Worm (Caenorhabditis elegans) whole organism, midembryonic: ENCODE data around the gene dnj-9.

Experiments
- T22C8.4 ChIP-seq: fragments of 200-800 bp; sonication (Bioruptor generic); IDR thresholded peaks from 2 replicates; pipeline ENCODE4 v1.3.6; 2022; ENCODE audit warnings: missing genetic modification characterization, missing compliant biosample characterization
- cog-1 ChIP-seq: sonication (generic microtip); optimal IDR thresholded peaks from 2 replicates; lab custom pipeline; 2016; ENCODE audit warnings: missing genetic modification characterization, missing compliant biosample characterization
- ref-1 ChIP-seq: fragments of 200-800 bp; sonication (Bioruptor generic); conservative IDR thresholded peaks from 2 replicates; pipeline ENCODE4 v1.3.6; 2022; ENCODE audit warnings: missing genetic modification reagents, missing genetic modification characterization, missing compliant biosample characterization
- tab-1 ChIP-seq: fragments of 200-800 bp; sonication (Bioruptor generic); IDR thresholded peaks from 2 replicates; pipeline ENCODE4 v1.3.6; 2022; ENCODE audit warnings: missing genetic modification characterization, missing compliant biosample characterization
- ztf-23 ChIP-seq: fragments of 200-800 bp; sonication (Bioruptor generic); IDR thresholded peaks from 2 replicates; pipeline ENCODE4 v1.3.6; 2022; ENCODE audit warnings: missing genetic modification reagents, missing genetic modification characterization, missing compliant biosample characterization
- ztf-29 ChIP-seq: fragments of 200-800 bp; sonication (Bioruptor generic); IDR thresholded peaks from 2 replicates; pipeline ENCODE4 v1.3.6; 2022; ENCODE audit warnings: missing genetic modification reagents, missing genetic modification characterization, missing compliant biosample characterization

DNA sequence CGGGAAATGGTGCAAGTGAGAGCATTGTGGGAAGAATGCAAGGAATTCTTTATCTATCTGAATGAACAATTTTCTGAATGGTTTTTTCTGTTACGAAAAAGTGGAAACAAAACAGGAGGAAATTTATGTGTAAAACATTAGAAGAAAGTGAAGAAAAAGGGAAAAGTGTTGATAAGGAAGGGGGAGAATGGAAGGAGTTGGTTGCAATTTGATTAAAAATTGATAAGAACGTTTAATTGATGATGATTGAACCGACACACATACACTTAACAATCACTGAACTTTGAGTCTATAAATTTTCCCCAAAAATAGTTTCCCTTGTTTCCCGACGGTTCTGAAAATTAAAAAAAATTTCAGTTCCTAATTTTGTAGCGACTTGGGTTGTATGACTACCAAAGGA, 48.9 kb upstream of the dnj-9 start:
- TF ChIP-seq ztf-29: no peak
- TF ChIP-seq T22C8.4 (GFP tag; lab: Robert Waterston, UW): no peak
- no peak for TF ChIP-seq tab-1 (GFP tag; lab: Robert Waterston, UW)
- TF ChIP-seq ref-1 (GFP tag; lab: Robert Waterston, UW): no peak
- no peak for TF ChIP-seq ztf-23
- TF ChIP-seq cog-1: no peak
